Worm (Caenorhabditis elegans) whole organism, L4 larva: ENCODE data around the gene cnc-7.

Source experiments
- mep-1 ChIP-seq: fragments of 150-350 bp; sonication (generic microtip); optimal IDR thresholded peaks from 3 replicates; lab custom pipeline; 2014; ENCODE audit warnings: missing biosample characterization, missing genetic modification characterization
- ztf-11 ChIP-seq: fragments of 150-350 bp; optimal IDR thresholded peaks from 2 replicates; lab custom pipeline; 2014; ENCODE audit warnings: missing biosample characterization, missing genetic modification characterization

- TF ChIP-seq mep-1 (tag; lab: Kevin White, UChicago) (peak; percentile 71), ztf-11 (tag; lab: Kevin White, UChicago) (no peak)
Measured at ce11 chrV:20418768-20419167, 24.9 kb downstream of the cnc-7 start.
